Fruit fly (Drosophila melanogaster) whole organism, embryonic: ENCODE data around the gene Prosbeta2.

Source experiments
- Ada2b ChIP-seq: fragments of 200-800 bp; sonication (Bioruptor generic); IDR thresholded peaks from 2 replicates; pipeline ENCODE4 v1.3.6; 2022; ENCODE audit warnings: missing biosample characterization, missing genetic modification characterization
- Atf6 ChIP-seq: fragments of 200-800 bp; sonication (Bioruptor generic); IDR thresholded peaks from 2 replicates; pipeline ENCODE4 v1.3.6; 2022; ENCODE audit warnings: missing biosample characterization, missing genetic modification characterization
- BtbVII ChIP-seq: fragments of 200-800 bp; sonication (Bioruptor generic); optimal IDR thresholded peaks from 3 replicates; lab custom pipeline; 2017; ENCODE audit warnings: missing biosample characterization, mild to moderate bottlenecking, missing genetic modification characterization
- CG10267 ChIP-seq: fragments of 200-800 bp; sonication (Bioruptor generic); optimal IDR thresholded peaks from 2 replicates; lab custom pipeline; 2018; ENCODE audit warnings: missing biosample characterization, mild to moderate bottlenecking, missing genetic modification characterization, moderate library complexity
- CG10959 ChIP-seq: fragments of 200-800 bp; sonication (Bioruptor generic); IDR thresholded peaks from 2 replicates; pipeline ENCODE4 v1.3.6; 2022; ENCODE audit warnings: missing biosample characterization, missing genetic modification characterization
- CG11504 ChIP-seq: fragments of 200-800 bp; sonication (Bioruptor generic); optimal IDR thresholded peaks from 3 replicates; lab custom pipeline; 2019; ENCODE audit warnings: missing biosample characterization, mild to moderate bottlenecking, missing genetic modification characterization, moderate library complexity
- CG12391 ChIP-seq: fragments of 200-800 bp; sonication (Bioruptor generic); optimal IDR thresholded peaks from 3 replicates; lab custom pipeline; 2018; ENCODE audit warnings: missing biosample characterization, mild to moderate bottlenecking, missing genetic modification characterization, moderate library complexity
- CG14965 ChIP-seq: fragments of 200-800 bp; sonication (Bioruptor generic); optimal IDR thresholded peaks from 2 replicates; lab custom pipeline; 2016; ENCODE audit warnings: missing biosample characterization, missing genetic modification characterization, borderline replicate concordance
- CG15479 ChIP-seq: fragments of 200-800 bp; sonication (Bioruptor generic); optimal IDR thresholded peaks from 3 replicates; lab custom pipeline; 2019; ENCODE audit warnings: missing biosample characterization, mild to moderate bottlenecking, missing genetic modification characterization, moderate library complexity
- CG16815 ChIP-seq: fragments of 200-800 bp; sonication (Bioruptor generic); optimal IDR thresholded peaks from 3 replicates; lab custom pipeline; 2017; ENCODE audit warnings: missing biosample characterization, mild to moderate bottlenecking, missing genetic modification characterization
- CG17361 ChIP-seq: fragments of 200-800 bp; sonication (Bioruptor generic); IDR thresholded peaks from 3 replicates; pipeline ENCODE4 v1.3.6; 2022; ENCODE audit warnings: missing biosample characterization, missing genetic modification characterization
- CG18764 ChIP-seq: fragments of 200-800 bp; sonication (Bioruptor generic); optimal IDR thresholded peaks from 3 replicates; lab custom pipeline; 2016; ENCODE audit warnings: missing biosample characterization, missing genetic modification characterization
- CG2199 ChIP-seq: fragments of 200-800 bp; sonication (Bioruptor generic); IDR thresholded peaks from 3 replicates; pipeline ENCODE4 v1.3.6; 2022; ENCODE audit warnings: missing biosample characterization, missing genetic modification characterization
- CG4424 ChIP-seq: fragments of 200-800 bp; sonication (Bioruptor generic); optimal IDR thresholded peaks from 3 replicates; lab custom pipeline; 2016; ENCODE audit warnings: missing biosample characterization, missing genetic modification characterization
- CG6254 ChIP-seq: fragments of 200-800 bp; sonication (Bioruptor generic); optimal IDR thresholded peaks from 3 replicates; lab custom pipeline; 2017; ENCODE audit warnings: mild to moderate bottlenecking, missing biosample characterization, missing genetic modification reagents, missing genetic modification characterization
- CG9797 ChIP-seq: fragments of 200-800 bp; sonication (Bioruptor generic); optimal IDR thresholded peaks from 3 replicates; lab custom pipeline; 2018; ENCODE audit warnings: missing biosample characterization, mild to moderate bottlenecking, missing genetic modification characterization
- CTCF ChIP-seq: fragments of 200-800 bp; sonication (Bioruptor generic); optimal IDR thresholded peaks from 2 replicates; lab custom pipeline; 2017; ENCODE audit warnings: missing biosample characterization, mild to moderate bottlenecking, missing genetic modification characterization, moderate library complexity
- D ChIP-seq, 2 experiments: fragments of 200-800 bp in 1 of 2; fragments of >200 bp in 1 of 2; sonication (Bioruptor generic) in 1 of 2; optimal IDR thresholded peaks; 2 replicates in 1 of 2; 3 replicates in 1 of 2; lab custom pipeline; 2017; ENCODE audit warnings: mild to moderate bottlenecking in 1 of 2, missing biosample characterization in 1 of 2, missing genetic modification characterization in 1 of 2, missing genetic modification reagents in 1 of 2
- Dref ChIP-seq: fragments of 200-800 bp; sonication (Bioruptor generic); IDR thresholded peaks from 2 replicates; pipeline ENCODE4 v1.3.6; 2022; ENCODE audit warnings: missing biosample characterization, missing genetic modification characterization
- HHEX ChIP-seq: fragments of 200-800 bp; sonication (Bioruptor generic); optimal IDR thresholded peaks from 3 replicates; lab custom pipeline; 2017; ENCODE audit warnings: missing biosample characterization, mild to moderate bottlenecking, missing genetic modification characterization, missing genetic modification reagents
- HmgZ ChIP-seq: fragments of 200-800 bp; sonication (Bioruptor generic); optimal IDR thresholded peaks from 2 replicates; lab custom pipeline; 2018; ENCODE audit warnings: missing biosample characterization, mild to moderate bottlenecking, missing genetic modification characterization
- Kr ChIP-seq: fragments of 200-800 bp; sonication (Bioruptor generic); optimal IDR thresholded peaks from 2 replicates; lab custom pipeline; 2017; ENCODE audit warnings: missing biosample characterization, mild to moderate bottlenecking, missing genetic modification characterization
- Myb ChIP-seq: fragments of 200-800 bp; sonication (Bioruptor generic); optimal IDR thresholded peaks from 2 replicates; lab custom pipeline; 2016; ENCODE audit warnings: missing biosample characterization, missing genetic modification characterization
- Nf-YB ChIP-seq: fragments of 200-800 bp; sonication (Bioruptor generic); optimal IDR thresholded peaks from 3 replicates; lab custom pipeline; 2019; ENCODE audit warnings: missing biosample characterization, mild to moderate bottlenecking, missing genetic modification characterization, moderate library complexity
- Six4 ChIP-seq: fragments of 200-800 bp; sonication (Bioruptor generic); optimal IDR thresholded peaks from 2 replicates; lab custom pipeline; 2016; ENCODE audit warnings: missing biosample characterization, missing genetic modification characterization
- Ssrp ChIP-seq: fragments of 200-800 bp; sonication (Bioruptor generic); optimal IDR thresholded peaks from 2 replicates; lab custom pipeline; 2018; ENCODE audit warnings: missing biosample characterization, mild to moderate bottlenecking, missing genetic modification characterization, moderate library complexity
- ato ChIP-seq: fragments of 200-800 bp; sonication (Bioruptor generic); IDR thresholded peaks from 2 replicates; pipeline ENCODE4 v1.3.6; 2022; ENCODE audit warnings: missing biosample characterization, missing genetic modification characterization; ENCODE audit not compliant: partially characterized antibody
- chif ChIP-seq, 2 experiments: fragments of 200-800 bp; sonication (Bioruptor generic); optimal IDR thresholded peaks; 3 replicates each; lab custom pipeline; 2016; ENCODE audit warnings: missing biosample characterization in 2 of 2, missing genetic modification characterization in 2 of 2
- crol ChIP-seq: fragments of 200-800 bp; sonication (Bioruptor generic); IDR thresholded peaks from 2 replicates; pipeline ENCODE4 v1.3.6; 2022; ENCODE audit warnings: missing biosample characterization, missing genetic modification characterization
- da ChIP-seq: fragments of 200-800 bp; sonication (Bioruptor generic); optimal IDR thresholded peaks from 2 replicates; lab custom pipeline; 2016; ENCODE audit warnings: missing biosample characterization, missing genetic modification characterization
- emc ChIP-seq: fragments of 200-800 bp; sonication (Bioruptor generic); optimal IDR thresholded peaks from 2 replicates; lab custom pipeline; 2016; ENCODE audit warnings: missing biosample characterization, missing genetic modification characterization
- ewg ChIP-seq: fragments of 200-800 bp; sonication (Bioruptor generic); optimal IDR thresholded peaks from 3 replicates; lab custom pipeline; 2017; ENCODE audit warnings: mild to moderate bottlenecking, missing biosample characterization, missing genetic modification reagents, missing genetic modification characterization
- fd102C ChIP-seq: fragments of 200-800 bp; sonication (Bioruptor generic); optimal IDR thresholded peaks from 2 replicates; lab custom pipeline; 2018; ENCODE audit warnings: missing biosample characterization, mild to moderate bottlenecking, missing genetic modification characterization, moderate library complexity
- fd64A ChIP-seq: fragments of 200-800 bp; sonication (Bioruptor generic); optimal IDR thresholded peaks from 3 replicates; lab custom pipeline; 2018; ENCODE audit warnings: missing biosample characterization, mild to moderate bottlenecking, missing genetic modification characterization
- fru ChIP-seq: fragments of >200 bp; optimal IDR thresholded peaks from 2 replicates; lab custom pipeline; 2017
- kni ChIP-seq: fragments of 200-800 bp; sonication (Bioruptor generic); optimal IDR thresholded peaks from 3 replicates; lab custom pipeline; 2017; ENCODE audit warnings: mild to moderate bottlenecking, missing biosample characterization, missing genetic modification reagents, missing genetic modification characterization
- lola ChIP-seq, 3 experiments: fragments of >200 bp in 2 of 3; fragments of 200-800 bp in 1 of 3; sonication (Bioruptor generic) in 1 of 3; optimal IDR thresholded peaks; 2 replicates each; lab custom pipeline; 2017 to 2019; ENCODE audit warnings: missing biosample characterization in 3 of 3, missing genetic modification characterization in 3 of 3, mild to moderate bottlenecking in 1 of 3, moderate library complexity in 1 of 3
- oc ChIP-seq: fragments of 200-800 bp; sonication (Bioruptor generic); optimal IDR thresholded peaks from 2 replicates; lab custom pipeline; 2018; ENCODE audit warnings: missing biosample characterization, mild to moderate bottlenecking, missing genetic modification characterization, moderate library complexity
- odd ChIP-seq: fragments of 200-800 bp; sonication (Bioruptor generic); optimal IDR thresholded peaks from 2 replicates; lab custom pipeline; 2017; ENCODE audit warnings: missing biosample characterization, mild to moderate bottlenecking, missing genetic modification characterization
- phol ChIP-seq: fragments of 200-800 bp; sonication (Bioruptor generic); optimal IDR thresholded peaks from 3 replicates; lab custom pipeline; 2018; ENCODE audit warnings: missing biosample characterization, mild to moderate bottlenecking, missing genetic modification characterization, moderate library complexity
- prd ChIP-seq, 3 experiments: fragments of >200 bp in 2 of 3; fragments of 200-800 bp in 1 of 3; sonication (Bioruptor generic) in 1 of 3; optimal IDR thresholded peaks in 2 of 3; IDR thresholded peaks in 1 of 3; 2 replicates in 2 of 3; 3 replicates in 1 of 3; pipeline versions ENCODE4 v1.3.6 to Lab custom; 2017 to 2022; ENCODE audit warnings: missing biosample characterization in 1 of 3, missing genetic modification characterization in 1 of 3
- pros ChIP-seq: fragments of 200-800 bp; sonication (Bioruptor generic); optimal IDR thresholded peaks from 3 replicates; lab custom pipeline; 2019; ENCODE audit warnings: missing biosample characterization, mild to moderate bottlenecking, missing genetic modification characterization, moderate library complexity
- ranshi ChIP-seq: fragments of 200-800 bp; sonication (Bioruptor generic); IDR thresholded peaks from 2 replicates; pipeline ENCODE4 v1.3.6; 2022; ENCODE audit warnings: missing biosample characterization, missing genetic modification characterization
- sens ChIP-seq: fragments of 200-800 bp; sonication (Bioruptor generic); peaks from one replicate; lab custom pipeline; 2016; ENCODE audit warnings: missing biosample characterization, missing genetic modification characterization
- sens-2 ChIP-seq: fragments of 200-800 bp; sonication (Bioruptor generic); IDR thresholded peaks from 2 replicates; pipeline ENCODE4 v1.3.6; 2022; ENCODE audit warnings: missing biosample characterization, missing genetic modification characterization
- slou ChIP-seq: fragments of 200-800 bp; sonication (Bioruptor generic); optimal IDR thresholded peaks from 3 replicates; lab custom pipeline; 2016; ENCODE audit warnings: missing biosample characterization, missing genetic modification characterization
- tap ChIP-seq: fragments of 200-800 bp; optimal IDR thresholded peaks from 3 replicates; lab custom pipeline; 2019; ENCODE audit warnings: missing biosample characterization, mild to moderate bottlenecking, missing genetic modification characterization, moderate library complexity
- tll ChIP-seq, 2 experiments: fragments of 200-800 bp in 1 of 2; fragments of >200 bp in 1 of 2; sonication (Bioruptor generic) in 1 of 2; optimal IDR thresholded peaks; 2 replicates each; lab custom pipeline; 2017 to 2019; ENCODE audit warnings: missing biosample characterization in 2 of 2, missing genetic modification characterization in 2 of 2, mild to moderate bottlenecking in 1 of 2, moderate library complexity in 1 of 2
- twi ChIP-seq: fragments of 200-800 bp; optimal IDR thresholded peaks from 2 replicates; lab custom pipeline; 2019; ENCODE audit warnings: missing biosample characterization, mild to moderate bottlenecking, missing genetic modification characterization, moderate library complexity
- zen ChIP-seq: fragments of 200-800 bp; sonication (Bioruptor generic); optimal IDR thresholded peaks from 3 replicates; lab custom pipeline; 2018; ENCODE audit warnings: missing biosample characterization, mild to moderate bottlenecking, missing genetic modification characterization, moderate library complexity

Gene Prosbeta2

DNA sequence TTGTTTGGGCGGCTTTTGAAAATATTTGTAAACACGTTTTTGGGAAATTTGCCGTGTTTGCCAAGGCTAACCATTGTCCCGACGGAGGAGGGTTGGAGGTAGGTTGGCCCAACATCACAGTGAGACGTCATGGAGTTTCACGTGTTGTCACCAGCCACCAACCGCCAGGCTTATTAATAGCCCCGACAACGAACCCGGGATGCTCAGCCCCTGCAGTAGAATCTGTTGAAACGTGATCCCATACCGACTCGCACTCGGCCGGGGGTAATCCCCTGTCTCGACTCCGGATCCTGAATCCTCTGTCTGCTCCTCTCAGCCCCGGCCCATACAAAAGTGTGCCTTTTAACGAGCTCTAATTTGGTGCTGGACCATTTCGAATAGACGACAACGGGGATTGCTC lies 39.2 kb upstream of the Prosbeta2 start:
- TF ChIP-seq CG11504 (tag; lab: Kevin White, UChicago) (no peak), slou (GFP tag; lab: Kevin White, UChicago) (no peak), Kr (peak; percentile 5), HHEX (GFP tag; lab: Kevin White, UChicago) (no peak), fd64A (no peak), da (GFP tag; lab: Kevin White, UChicago) (no peak), crol (GFP tag; lab: Robert Waterston, UW) (peak; percentile 53; the same call in 1 of the 2 replicates), CG2199 (GFP tag; lab: Robert Waterston, UW) (peak; percentile 71; the same call in 1 of the 3 replicates), CG14965 (no peak), CG12391 (tag; lab: Kevin White, UChicago) (no peak), emc (GFP tag; lab: Kevin White, UChicago) (no peak), zen (tag; lab: Kevin White, UChicago) (peak; percentile 89), CG9797 (no peak), odd (GFP tag; lab: Kevin White, UChicago) (peak; percentile 19), pros (peak; percentile 80), Myb (no peak), ranshi (GFP tag; lab: Robert Waterston, UW) (no peak), oc (tag; lab: Kevin White, UChicago) (peak; percentile 27), D (optimal IDR thresholded peaks at IDR 0.05; lab: Kevin White, UChicago) (peak; percentile 98), D (GFP tag; optimal IDR thresholded peaks at IDR 0.05; lab: Kevin White, UChicago) (peak; percentile 12), tap (tag; lab: Kevin White, UChicago) (no peak), kni (GFP tag; lab: Kevin White, UChicago) (peak; percentile 50), twi (tag; lab: Kevin White, UChicago) (peak; percentile 95), tll (GFP tag; optimal IDR thresholded peaks at IDR 0.05; lab: Kevin White, UChicago) (peak in 1 of 2 experiments; percentile 10), Six4 (peak; percentile 21)

- TF ChIP-seq lola (GFP tag; optimal IDR thresholded peaks at IDR 0.05; lab: Kevin White, UChicago) (peak in 1 of 3 experiments; percentile 89), HmgZ (tag; lab: Kevin White, UChicago) (no peak), CG10959 (no peak), chif (GFP tag; optimal IDR thresholded peaks at IDR 0.05; lab: Kevin White, UChicago) (no peak), zen (tag; lab: Kevin White, UChicago) (peak; percentile 82), CTCF (no peak), sens (GFP tag; lab: Kevin White, UChicago) (peak; percentile 54), CG6254 (peak; percentile 6), BtbVII (GFP tag; lab: Kevin White, UChicago) (no peak), Ssrp (tag; lab: Kevin White, UChicago) (peak; percentile 46), CG4424 (GFP tag; lab: Kevin White, UChicago) (peak; percentile 41), Dref (no peak), CG16815 (GFP tag; lab: Kevin White, UChicago) (peak; percentile 16), ato (GFP tag; lab: Robert Waterston, UW) (no peak), Nf-YB (GFP tag; lab: Kevin White, UChicago) (peak; percentile 41), CG18764 (GFP tag; lab: Kevin White, UChicago) (no peak), Atf6 (GFP tag; lab: Robert Waterston, UW) (no peak), fd102C (GFP tag; lab: Kevin White, UChicago) (peak; percentile 62), CG15479 (peak; percentile 89), CG10267 (tag; lab: Kevin White, UChicago) (peak; percentile 70), Ada2b (GFP tag; lab: Robert Waterston, UW) (no peak), CG17361 (GFP tag; lab: Robert Waterston, UW) (peak; percentile 87), ewg (GFP tag; lab: Kevin White, UChicago) (no peak), prd (optimal IDR thresholded peaks at IDR 0.05; lab: Kevin White, UChicago) (no peak), prd (GFP tag; IDR thresholded peaks at IDR 0.05; lab: Robert Waterston, UW) (peak; percentile 76), phol (peak; percentile 65), sens-2 (no peak), fru (lab: Kevin White, UChicago) (no peak)
These were observed 38.7 kb upstream of the Prosbeta2 start for dm6 chr3L:14961027-14961426.
